Worm (Caenorhabditis elegans) whole organism, L1 larva: ENCODE data around the gene fipr-3.

ENCODE experiments used
- C04F5.9 ChIP-seq: sonication (generic microtip); optimal IDR thresholded peaks from 2 replicates; lab custom pipeline; 2016; ENCODE audit warnings: missing genetic modification characterization, missing compliant biosample characterization
- jun-1 ChIP-seq: fragments of 150-350 bp; optimal IDR thresholded peaks from 2 replicates; lab custom pipeline; 2014; ENCODE audit warnings: missing biosample characterization, missing genetic modification reagents, missing genetic modification characterization
- nhr-19 ChIP-seq: fragments of 200-800 bp; sonication (Bioruptor generic); conservative IDR thresholded peaks from 2 replicates; pipeline ENCODE4 v1.3.6; 2022; ENCODE audit warnings: missing genetic modification characterization, missing compliant biosample characterization
- nhr-77 ChIP-seq: fragments of 150-350 bp; optimal IDR thresholded peaks from 2 replicates; lab custom pipeline; 2014; ENCODE audit warnings: missing biosample characterization, missing genetic modification characterization
- skn-1 ChIP-seq: fragments of 150-350 bp; optimal IDR thresholded peaks from 2 replicates; lab custom pipeline; 2014; ENCODE audit warnings: missing biosample characterization, missing genetic modification characterization
- tlp-1 ChIP-seq: fragments of 150-350 bp; optimal IDR thresholded peaks from 2 replicates; lab custom pipeline; 2014; ENCODE audit warnings: missing biosample characterization, missing genetic modification characterization

DNA sequence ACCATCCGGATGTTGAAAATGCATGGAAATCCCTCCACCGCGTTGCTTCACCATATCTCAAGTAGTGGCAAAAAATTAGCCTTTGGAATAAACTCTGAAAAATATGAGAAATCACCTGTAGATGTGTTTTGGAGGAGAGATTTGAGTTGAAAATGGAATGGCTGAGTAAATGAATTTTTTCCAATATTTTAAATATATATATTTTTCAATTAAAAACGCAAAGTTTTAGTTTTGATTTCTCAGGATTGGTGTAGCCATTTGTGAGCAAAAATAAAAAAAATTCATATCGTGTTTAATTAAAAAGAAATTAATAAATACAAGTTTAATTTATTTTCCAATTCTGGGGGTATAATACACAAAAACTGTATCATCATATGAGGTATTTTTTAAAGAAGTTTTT lies 4.8 kb downstream of the fipr-3 start, which contains the start of gene F23D12.1:
- TF ChIP-seq jun-1 (tag; lab: Kevin White, UChicago) (no peak), skn-1 (tag; lab: Kevin White, UChicago) (no peak), nhr-77 (tag; lab: Kevin White, UChicago) (no peak), C04F5.9 (tag; lab: Kevin White, UChicago) (no peak), nhr-19 (no peak), tlp-1 (tag; lab: Kevin White, UChicago) (no peak)
